Worm (Caenorhabditis elegans) whole organism, late embryonic: ENCODE measurements around the gene wht-2.

Experiments
- ceh-14 ChIP-seq: sonication (generic microtip); optimal IDR thresholded peaks from 2 replicates; lab custom pipeline; 2016; ENCODE audit warnings: missing genotype, missing genetic modification characterization, missing compliant biosample characterization
- ceh-24 ChIP-seq: sonication (generic microtip); optimal IDR thresholded peaks from 2 replicates; lab custom pipeline; 2016; ENCODE audit warnings: mild to moderate bottlenecking, missing genetic modification characterization, missing compliant biosample characterization
- dmd-4 ChIP-seq: sonication (generic microtip); optimal IDR thresholded peaks from 2 replicates; lab custom pipeline; 2016; ENCODE audit warnings: borderline replicate concordance, missing genetic modification characterization, missing compliant biosample characterization
- hlh-13 ChIP-seq: fragments of 200-800 bp; sonication (Bioruptor generic); optimal IDR thresholded peaks from 2 replicates; lab custom pipeline; 2018; ENCODE audit warnings: mild to moderate bottlenecking, missing genetic modification characterization, missing compliant biosample characterization
- hlh-8 ChIP-seq: sonication (generic microtip); optimal IDR thresholded peaks from 2 replicates; lab custom pipeline; 2016; ENCODE audit warnings: missing genotype, missing genetic modification characterization, missing compliant biosample characterization
- nhr-232 ChIP-seq: sonication (generic microtip); optimal IDR thresholded peaks from 2 replicates; lab custom pipeline; 2016; ENCODE audit warnings: missing genetic modification characterization, missing compliant biosample characterization
- npax-4 ChIP-seq: sonication (generic microtip); optimal IDR thresholded peaks from 2 replicates; lab custom pipeline; 2016; ENCODE audit warnings: missing genetic modification characterization, missing compliant biosample characterization
- pha-4 ChIP-seq: fragments of 150-350 bp; optimal IDR thresholded peaks from 2 replicates; lab custom pipeline; 2018; ENCODE audit warnings: missing biosample characterization, missing genetic modification reagents, missing genetic modification characterization
- pqm-1 ChIP-seq: sonication (generic microtip); optimal IDR thresholded peaks from 2 replicates; lab custom pipeline; 2016; ENCODE audit warnings: missing genetic modification characterization, missing compliant biosample characterization
- ttx-3 ChIP-seq: sonication (generic microtip); optimal IDR thresholded peaks from 2 replicates; lab custom pipeline; 2016; ENCODE audit warnings: missing genetic modification reagents, missing genetic modification characterization, missing compliant biosample characterization

ce11 chrIV:11459684-11460083 is 10.6 kb upstream of the wht-2 start, which contains the start of gene npr-3:
- no peak for TF ChIP-seq ceh-24 (tag; lab: Kevin White, UChicago)
- TF ChIP-seq pqm-1 (tag; lab: Kevin White, UChicago): no peak
- no peak for TF ChIP-seq hlh-13 (GFP tag; lab: Kevin White, UChicago)
- TF ChIP-seq ceh-14: no peak
- TF ChIP-seq ttx-3 (tag; lab: Kevin White, UChicago): no peak
- TF ChIP-seq nhr-232 (tag; lab: Kevin White, UChicago): no peak
- TF ChIP-seq dmd-4 (tag; lab: Kevin White, UChicago): no peak
- no peak for TF ChIP-seq npax-4 (tag; lab: Kevin White, UChicago)
- no peak for TF ChIP-seq pha-4 (tag; lab: Kevin White, UChicago)
- no peak for TF ChIP-seq hlh-8
